Fruit fly (Drosophila melanogaster): ENCODE results near the gene CG4287.
A peak's percentile ranks its signal among the peaks of the same experiment; 100 is the strongest.

CG4287 gene

DNA sequence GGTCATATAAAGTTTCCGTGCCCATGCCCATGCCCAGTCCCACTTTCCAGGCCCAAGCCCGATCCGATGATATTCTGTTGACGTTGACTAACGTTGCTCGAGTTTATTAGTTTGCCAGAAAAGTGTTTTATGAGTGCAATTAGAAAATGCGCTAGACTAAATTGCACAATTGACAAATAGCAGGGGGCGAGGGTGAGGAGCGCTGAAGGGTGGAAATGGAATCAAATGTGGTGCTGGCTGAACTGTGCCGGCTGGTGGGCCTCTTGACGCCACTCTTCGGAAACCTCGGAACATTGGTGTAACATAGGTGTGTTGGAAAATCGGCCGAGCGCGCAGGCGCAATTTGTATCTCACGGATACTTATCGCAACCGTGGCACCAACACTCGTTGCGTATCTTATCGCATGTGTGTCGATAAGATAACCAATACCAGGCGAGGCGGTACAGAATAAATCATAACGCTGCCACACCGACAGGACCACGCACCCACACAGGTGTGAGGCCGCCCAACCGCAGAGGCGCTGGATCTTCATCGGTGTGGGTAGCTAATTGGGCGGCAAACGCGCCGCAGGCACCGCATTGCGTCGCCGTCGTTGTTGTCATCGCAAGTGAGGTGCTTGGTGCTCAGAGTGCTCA, 48.1 kb upstream of the CG4287 start:
- no peak for TF ChIP-seq vfl (GFP tag; optimal IDR thresholded peaks at IDR 0.05)
- TF ChIP-seq BtbVII (GFP tag; optimal IDR thresholded peaks at IDR 0.05) = peak; percentile 46
- no peak for TF ChIP-seq otp (GFP tag; IDR thresholded peaks at IDR 0.05)
- TF ChIP-seq Dp (GFP tag; optimal IDR thresholded peaks at IDR 0.05) = no peak
- peak; percentile 70; the same call in 1 of the 3 replicates for TF ChIP-seq CG6175 (GFP tag; IDR thresholded peaks at IDR 0.05)
- peak; percentile 23 for TF ChIP-seq CG12219 (GFP tag; optimal IDR thresholded peaks at IDR 0.05)
- TF ChIP-seq CG1792 (GFP tag; optimal IDR thresholded peaks at IDR 0.05) = no peak
- TF ChIP-seq chif (GFP tag; optimal IDR thresholded peaks at IDR 0.05) = no peak
- peak; percentile 29 for TF ChIP-seq HHEX (GFP tag; optimal IDR thresholded peaks at IDR 0.05)
- TF ChIP-seq usp (GFP tag; optimal IDR thresholded peaks at IDR 0.05) = no peak
- TF ChIP-seq bcd (GFP tag; optimal IDR thresholded peaks at IDR 0.05) = no peak
- 0 out of 2 replicates have a peak, but pooled peaks have one; percentile 5 for TF ChIP-seq Rfx (GFP tag; IDR thresholded peaks at IDR 0.05)
- peak; percentile 6 for TF ChIP-seq CG15601 (tag; optimal IDR thresholded peaks at IDR 0.05)
- TF ChIP-seq Dip3 (GFP tag; optimal IDR thresholded peaks at IDR 0.05) = no peak
- no peak for TF ChIP-seq CG9727 (GFP tag; optimal IDR thresholded peaks at IDR 0.05)
- TF ChIP-seq tio (GFP tag; optimal IDR thresholded peaks at IDR 0.05) = no peak
- no peak for TF ChIP-seq Ada2b (GFP tag; IDR thresholded peaks at IDR 0.05)
- TF ChIP-seq seq (GFP tag; IDR thresholded peaks at IDR 0.05) = no peak
- peak; percentile 16 for TF ChIP-seq CG7839 (tag; optimal IDR thresholded peaks at IDR 0.05)
- TF ChIP-seq CG5245 (GFP tag; optimal IDR thresholded peaks at IDR 0.05) = no peak
- TF ChIP-seq CG14860 (GFP tag; IDR thresholded peaks at IDR 0.05; ENCODE audit: partially characterized antibody) = 0 out of 3 replicates have a peak, but pooled peaks have one; percentile 23
- no peak for TF ChIP-seq croc (GFP tag; conservative IDR thresholded peaks at IDR 0.05)
- TF ChIP-seq cwo (GFP tag; optimal IDR thresholded peaks at IDR 0.05) = peak; percentile 46
- 0 out of 3 replicates have a peak, but pooled peaks have one; percentile 24 for TF ChIP-seq CG14050 (GFP tag; IDR thresholded peaks at IDR 0.05)
- TF ChIP-seq Med (GFP tag) = peak; percentile 64
- no peak for TF ChIP-seq CG4404 (GFP tag; IDR thresholded peaks at IDR 0.05)
- TF ChIP-seq Lhr (GFP tag; optimal IDR thresholded peaks at IDR 0.05) = no peak
- no peak for TF ChIP-seq Lpt (GFP tag; optimal IDR thresholded peaks at IDR 0.05)
- peak; percentile 30 for TF ChIP-seq CG1603 (tag; optimal IDR thresholded peaks at IDR 0.05)
- TF ChIP-seq nerfin-2 (GFP tag; IDR thresholded peaks at IDR 0.05; ENCODE audit: partially characterized antibody) = no peak
- TF ChIP-seq CG7987 (GFP tag; optimal IDR thresholded peaks at IDR 0.05) = peak; percentile 16
- no peak for TF ChIP-seq CG4282 (GFP tag; optimal IDR thresholded peaks at IDR 0.05)
- no peak for TF ChIP-seq Bteb2 (GFP tag; optimal IDR thresholded peaks at IDR 0.05)
- no peak for TF ChIP-seq ERR (GFP tag; optimal IDR thresholded peaks at IDR 0.05)
- TF ChIP-seq Mad (GFP tag; optimal IDR thresholded peaks at IDR 0.05) = no peak
- TF ChIP-seq CG3847 (GFP tag; IDR thresholded peaks at IDR 0.05) = no peak
- TF ChIP-seq CG5180 (GFP tag; optimal IDR thresholded peaks at IDR 0.05) = peak; percentile 52
- no peak for TF ChIP-seq so (GFP tag; IDR thresholded peaks at IDR 0.05)
- TF ChIP-seq CG11093 (GFP tag; IDR thresholded peaks at IDR 0.05) = no peak
- peak; percentile 51 for TF ChIP-seq Asciz (GFP tag; optimal IDR thresholded peaks at IDR 0.05)
- peak; percentile 100 for TF ChIP-seq GATAe (GFP tag; conservative IDR thresholded peaks at IDR 0.05)
- TF ChIP-seq Mes4 (GFP tag; optimal IDR thresholded peaks at IDR 0.05) = no peak
- peak; percentile 61 for TF ChIP-seq CG13296 (GFP tag; optimal IDR thresholded peaks at IDR 0.05)
- no peak for TF ChIP-seq CG11456 (GFP tag; IDR thresholded peaks at IDR 0.05)
- TF ChIP-seq CG4854 (GFP tag; optimal IDR thresholded peaks at IDR 0.05) = no peak
- no peak for TF ChIP-seq Doc2 (GFP tag; IDR thresholded peaks at IDR 0.05)
- TF ChIP-seq Meics (GFP tag; optimal IDR thresholded peaks at IDR 0.05) = peak; percentile 20
- TF ChIP-seq CG4820 (GFP tag; optimal IDR thresholded peaks at IDR 0.05) = no peak
- no peak for TF ChIP-seq esg (GFP tag; conservative IDR thresholded peaks at IDR 0.05)
- TF ChIP-seq twi (tag; optimal IDR thresholded peaks at IDR 0.05) = no peak
- no peak for TF ChIP-seq CG34422 (GFP tag; IDR thresholded peaks at IDR 0.05)
